Worm (Caenorhabditis elegans): Measurements from ENCODE around the gene rsp-5.

DNA sequence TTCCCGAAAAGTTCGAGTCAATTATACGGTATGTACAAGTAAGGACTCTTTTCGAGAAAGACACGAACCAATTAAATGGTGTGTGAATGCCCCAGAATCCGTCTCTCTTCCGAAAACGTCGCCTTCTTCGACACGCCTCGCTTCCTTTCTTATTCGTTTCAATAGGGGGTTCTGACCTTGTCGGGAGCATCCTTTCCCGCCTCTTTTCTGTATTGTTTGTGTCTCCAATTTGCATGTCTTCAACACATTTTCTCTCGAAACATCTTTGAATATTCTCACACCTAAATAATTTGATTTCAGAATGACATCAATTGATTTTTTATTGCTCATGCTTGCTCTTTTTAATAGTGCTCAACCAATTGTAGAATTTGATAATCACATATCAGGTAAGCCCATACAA is 48.8 kb upstream of the rsp-5 start, which contains the start of gene cutl-16:
- TF ChIP-seq R02D3.7 (tag; optimal IDR thresholded peaks at IDR 0.05) (no peak), ceh-28 (tag; optimal IDR thresholded peaks at IDR 0.05) (no peak), jun-1 (tag; optimal IDR thresholded peaks at IDR 0.05) (no peak), nhr-28 (tag; optimal IDR thresholded peaks at IDR 0.05) (no peak), zag-1 (tag; optimal IDR thresholded peaks at IDR 0.05) (no peak), unc-62 (GFP tag; optimal IDR thresholded peaks at IDR 0.05) (no peak)
